Fruit fly (Drosophila melanogaster) whole organism, prepupa: Measurements from ENCODE around the gene x16.

Experiments
- CG10669 ChIP-seq: fragments of 200-800 bp; sonication (Bioruptor generic); optimal IDR thresholded peaks from 3 replicates; lab custom pipeline; 2018; ENCODE audit warnings: missing biosample characterization, mild to moderate bottlenecking, missing genetic modification characterization, moderate library complexity
- CG11762 ChIP-seq: fragments of 200-800 bp; sonication (Bioruptor generic); optimal IDR thresholded peaks from 3 replicates; lab custom pipeline; 2016; ENCODE audit warnings: missing biosample characterization, missing genetic modification characterization; ENCODE audit not compliant: insufficient read depth
- CG11902 ChIP-seq: fragments of 200-800 bp; sonication (Bioruptor generic); optimal IDR thresholded peaks from 3 replicates; lab custom pipeline; 2016; ENCODE audit warnings: missing biosample characterization, missing genetic modification characterization
- CG15336 ChIP-seq: fragments of 200-800 bp; sonication (Bioruptor generic); IDR thresholded peaks from 2 replicates; pipeline ENCODE4 v1.3.6; 2022; ENCODE audit warnings: missing biosample characterization, missing genetic modification characterization
- CG16779 ChIP-seq: fragments of 200-800 bp; sonication (Bioruptor generic); optimal IDR thresholded peaks from 3 replicates; lab custom pipeline; 2017; ENCODE audit warnings: missing biosample characterization, mild to moderate bottlenecking, missing genetic modification characterization
- CG31627 ChIP-seq: fragments of 200-800 bp; sonication (Bioruptor generic); optimal IDR thresholded peaks from 3 replicates; lab custom pipeline; 2016; ENCODE audit warnings: missing biosample characterization, missing genetic modification characterization
- CG6276 ChIP-seq: fragments of 200-800 bp; sonication (Bioruptor generic); optimal IDR thresholded peaks from 2 replicates; lab custom pipeline; 2017; ENCODE audit warnings: missing biosample characterization, mild to moderate bottlenecking, missing genetic modification characterization
- CG6792 ChIP-seq: fragments of 200-800 bp; sonication (Bioruptor generic); optimal IDR thresholded peaks from 3 replicates; lab custom pipeline; 2016; ENCODE audit warnings: missing biosample characterization, missing genetic modification characterization
- CG6808 ChIP-seq: fragments of 200-800 bp; sonication (Bioruptor generic); optimal IDR thresholded peaks from 3 replicates; lab custom pipeline; 2017; ENCODE audit warnings: missing biosample characterization, missing genetic modification characterization, mild to moderate bottlenecking, moderate library complexity, missing genetic modification reagents
- CG8319 ChIP-seq: fragments of 200-800 bp; sonication (Bioruptor generic); optimal IDR thresholded peaks from 3 replicates; lab custom pipeline; 2016; ENCODE audit warnings: missing biosample characterization, missing genetic modification characterization
- CG8632 ChIP-seq: fragments of 200-800 bp; sonication (Bioruptor generic); optimal IDR thresholded peaks from 3 replicates; lab custom pipeline; 2016; ENCODE audit warnings: missing biosample characterization, missing genetic modification characterization
- CG9139 ChIP-seq: fragments of 200-800 bp; sonication (Bioruptor generic); optimal IDR thresholded peaks from 3 replicates; lab custom pipeline; 2017; ENCODE audit warnings: missing biosample characterization, mild to moderate bottlenecking, missing genetic modification characterization
- Ets96B ChIP-seq: fragments of 200-800 bp; optimal IDR thresholded peaks from 2 replicates; lab custom pipeline; 2019; ENCODE audit warnings: missing biosample characterization, mild to moderate bottlenecking, missing genetic modification characterization, moderate library complexity
- Hr38 ChIP-seq: sonication (Bioruptor generic); optimal IDR thresholded peaks from 2 replicates; lab custom pipeline; 2016; ENCODE audit warnings: missing biosample characterization, missing genetic modification characterization
- Hr39 ChIP-seq: fragments of 200-800 bp; sonication (Bioruptor generic); optimal IDR thresholded peaks from 2 replicates; lab custom pipeline; 2016; ENCODE audit warnings: missing biosample characterization, missing genetic modification characterization
- Hr4 ChIP-seq: fragments of 200-800 bp; sonication (Bioruptor generic); optimal IDR thresholded peaks from 3 replicates; lab custom pipeline; 2016; ENCODE audit warnings: missing biosample characterization, missing genetic modification characterization
- Lpt ChIP-seq: fragments of 200-800 bp; sonication (Bioruptor generic); optimal IDR thresholded peaks from 3 replicates; lab custom pipeline; 2016; ENCODE audit warnings: missing biosample characterization, missing genetic modification characterization
- Met ChIP-seq: fragments of 200-800 bp; sonication (Bioruptor generic); optimal IDR thresholded peaks from 3 replicates; lab custom pipeline; 2016; ENCODE audit warnings: missing biosample characterization, missing genetic modification characterization
- Sox102F ChIP-seq: fragments of 200-800 bp; sonication (Bioruptor generic); optimal IDR thresholded peaks from 2 replicates; lab custom pipeline; 2016; ENCODE audit warnings: missing biosample characterization, mild to moderate bottlenecking, missing genetic modification characterization
- Sox15 ChIP-seq: fragments of 200-800 bp; sonication (Bioruptor generic); optimal IDR thresholded peaks from 3 replicates; lab custom pipeline; 2016; ENCODE audit warnings: missing biosample characterization, missing genetic modification characterization
- acj6 ChIP-seq: fragments of 200-800 bp; sonication (Bioruptor generic); optimal IDR thresholded peaks from 3 replicates; lab custom pipeline; 2016; ENCODE audit warnings: missing biosample characterization, missing genetic modification characterization
- dac ChIP-seq: fragments of 200-800 bp; sonication (Bioruptor generic); optimal IDR thresholded peaks from 2 replicates; lab custom pipeline; 2017; ENCODE audit warnings: missing biosample characterization, mild to moderate bottlenecking, missing genetic modification characterization
- dsx ChIP-seq: fragments of 200-800 bp; optimal IDR thresholded peaks from 3 replicates; lab custom pipeline; 2019; ENCODE audit warnings: missing biosample characterization, mild to moderate bottlenecking, missing genetic modification characterization, moderate library complexity; ENCODE audit not compliant: poor library complexity, severe bottlenecking
- eg ChIP-seq: fragments of 200-800 bp; sonication (Bioruptor generic); IDR thresholded peaks from 3 replicates; pipeline ENCODE4 v1.3.6; 2022; ENCODE audit warnings: missing biosample characterization, missing genetic modification characterization
- esn ChIP-seq: fragments of 200-800 bp; sonication (Bioruptor generic); optimal IDR thresholded peaks from 2 replicates; lab custom pipeline; 2016; ENCODE audit warnings: missing biosample characterization, mild to moderate bottlenecking, missing genetic modification characterization, moderate library complexity
- salr ChIP-seq, 2 experiments: fragments of 200-800 bp; sonication (Bioruptor generic); optimal IDR thresholded peaks; 3 replicates each; lab custom pipeline; 2016 to 2018; ENCODE audit warnings: missing biosample characterization in 2 of 2, missing genetic modification characterization in 2 of 2, mild to moderate bottlenecking in 1 of 2
- spab ChIP-seq: fragments of 200-800 bp; sonication (Bioruptor generic); optimal IDR thresholded peaks from 2 replicates; lab custom pipeline; 2017; ENCODE audit warnings: missing biosample characterization, mild to moderate bottlenecking, missing genetic modification characterization, missing genetic modification reagents
- ss ChIP-seq, 2 experiments: fragments of 200-800 bp; sonication (Bioruptor generic); optimal IDR thresholded peaks; 2 replicates in 1 of 2; 3 replicates in 1 of 2; lab custom pipeline; 2017 to 2018; ENCODE audit warnings: mild to moderate bottlenecking in 2 of 2, missing biosample characterization in 2 of 2, missing genetic modification characterization in 2 of 2, moderate library complexity in 1 of 2
- svp ChIP-seq: fragments of 200-800 bp; sonication (Bioruptor generic); peaks from one replicate; lab custom pipeline; 2016; ENCODE audit warnings: missing biosample characterization, missing genetic modification characterization
- topi ChIP-seq: fragments of 200-800 bp; sonication (Bioruptor generic); optimal IDR thresholded peaks from 3 replicates; lab custom pipeline; 2016; ENCODE audit warnings: missing biosample characterization, missing genetic modification characterization
- vri ChIP-seq: fragments of 200-800 bp; sonication (Bioruptor generic); optimal IDR thresholded peaks from 3 replicates; lab custom pipeline; 2016; ENCODE audit warnings: missing biosample characterization, mild to moderate bottlenecking, missing genetic modification characterization

The x16 gene

DNA sequence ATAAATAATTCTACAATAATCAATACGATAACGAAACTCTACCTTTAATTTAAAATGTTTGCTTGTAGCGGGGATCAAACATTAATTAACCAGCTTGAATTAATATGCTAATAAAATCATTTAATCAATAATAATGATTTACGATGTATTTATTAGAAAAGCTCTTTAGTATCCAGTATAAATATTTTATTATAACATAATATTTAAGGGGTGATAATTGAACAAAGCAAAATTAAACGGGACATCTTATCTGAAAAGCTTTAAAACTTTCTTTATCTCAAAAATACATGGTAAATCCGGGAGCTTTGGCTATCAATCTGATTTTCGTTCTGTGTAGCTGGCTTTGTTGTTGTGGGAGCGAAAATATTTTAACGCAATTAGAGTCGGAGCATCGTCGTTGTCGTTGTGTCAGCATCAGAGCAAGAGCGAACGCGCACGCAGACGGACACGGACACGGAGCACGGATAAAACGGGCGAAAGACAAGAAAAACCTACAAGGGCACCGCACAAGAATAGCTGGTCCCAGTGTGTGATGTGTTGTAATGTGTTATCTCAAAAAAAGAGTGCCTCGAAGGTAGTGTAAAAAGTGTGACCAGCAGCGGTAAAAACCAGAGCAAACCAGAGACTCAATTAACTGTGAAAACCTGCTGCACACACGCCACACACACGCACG lies 45.3 kb downstream of the x16 start, which contains the start of gene Nlg2 (continued):
- no peak for TF ChIP-seq CG9139 (GFP tag; lab: Kevin White, UChicago)
- TF ChIP-seq Hr39 (GFP tag; lab: Kevin White, UChicago) = no peak
- no peak for TF ChIP-seq CG8319 (GFP tag; lab: Kevin White, UChicago)
- no peak for TF ChIP-seq CG8632 (GFP tag; lab: Kevin White, UChicago)
- no peak for TF ChIP-seq spab (GFP tag; lab: Kevin White, UChicago)
- peak in 1 of 2 experiments; percentile 33 for TF ChIP-seq ss (GFP tag; optimal IDR thresholded peaks at IDR 0.05; lab: Kevin White, UChicago)
- TF ChIP-seq CG15336 (GFP tag; lab: Robert Waterston, UW) = no peak
- peak; percentile 34 for TF ChIP-seq CG6808 (GFP tag; lab: Kevin White, UChicago)
- TF ChIP-seq Sox102F (GFP tag; lab: Kevin White, UChicago) = no peak
- TF ChIP-seq Met = no peak
- TF ChIP-seq Lpt (GFP tag; lab: Kevin White, UChicago) = no peak

DNA sequence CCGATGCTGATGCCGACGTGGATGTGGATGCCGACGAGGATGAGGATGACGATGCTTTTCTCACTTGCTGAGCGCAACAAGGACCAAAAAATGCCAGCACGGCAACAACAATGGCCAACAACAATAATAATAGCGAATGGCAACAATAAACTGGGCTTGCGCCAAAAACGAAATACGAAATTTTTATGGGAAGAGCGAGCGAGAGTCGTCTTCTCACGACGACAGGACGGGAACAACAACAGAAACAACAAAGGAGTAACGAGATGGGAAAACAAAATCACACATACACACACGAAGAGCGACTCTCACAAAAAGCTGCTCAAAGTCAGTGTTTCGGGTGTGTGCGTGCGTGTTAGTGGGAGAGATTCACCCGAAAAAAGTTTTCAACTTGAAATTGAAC lies 46.0 kb downstream of the x16 start:
- TF ChIP-seq Sox15 (GFP tag; lab: Kevin White, UChicago) (no peak), CG31627 (no peak), Hr4 (GFP tag; lab: Kevin White, UChicago) (no peak), CG6276 (GFP tag; lab: Kevin White, UChicago) (no peak), CG10669 (GFP tag; lab: Kevin White, UChicago) (no peak), Ets96B (tag; lab: Kevin White, UChicago) (no peak), Met (no peak), CG11762 (GFP tag; lab: Kevin White, UChicago) (no peak), acj6 (no peak), CG6792 (GFP tag; lab: Kevin White, UChicago) (no peak), topi (GFP tag; lab: Kevin White, UChicago) (no peak), svp (GFP tag; lab: Kevin White, UChicago) (no peak), eg (no peak), dsx (GFP tag; lab: Kevin White, UChicago) (no peak), vri (GFP tag; lab: Kevin White, UChicago) (no peak), salr (GFP tag; optimal IDR thresholded peaks at IDR 0.05; lab: Kevin White, UChicago) (no peak), CG11902 (GFP tag; lab: Kevin White, UChicago) (no peak)

dm6 chr2L:6870777-6871176 lies 49.2 kb downstream of the x16 start:
- TF ChIP-seq dsx (GFP tag; lab: Kevin White, UChicago) (no peak), vri (GFP tag; lab: Kevin White, UChicago) (peak; percentile 16)

dm6 chr2L:6870289-6870688 lies 49.7 kb downstream of the x16 start, which contains the start of gene Nha1:
Gene Nha1 (minus strand): TSS chr2L:6870389.
- TF ChIP-seq Lpt (GFP tag; lab: Kevin White, UChicago) (no peak), Sox15 (GFP tag; lab: Kevin White, UChicago) (no peak), Ets96B (tag; lab: Kevin White, UChicago) (no peak), topi (GFP tag; lab: Kevin White, UChicago) (no peak), CG16779 (tag; lab: Kevin White, UChicago) (no peak), Hr38 (GFP tag; lab: Kevin White, UChicago) (no peak), dac (GFP tag; lab: Kevin White, UChicago) (no peak), CG6276 (GFP tag; lab: Kevin White, UChicago) (no peak)

dm6 chr2L:6868178-6868867 lies 51.7 kb downstream of the x16 start:
- no peak for TF ChIP-seq esn (GFP tag; lab: Kevin White, UChicago)
